Fruit fly (Drosophila melanogaster): ENCODE data around the gene CG17744.

- TF ChIP-seq lola (GFP tag; optimal IDR thresholded peaks at IDR 0.05) = no peak
- no peak for TF ChIP-seq usp (GFP tag; optimal IDR thresholded peaks at IDR 0.05)
- TF ChIP-seq Myc (optimal IDR thresholded peaks at IDR 0.05) = peak; percentile 44
- no peak for TF ChIP-seq br (GFP tag; optimal IDR thresholded peaks at IDR 0.05)
- no peak for TF ChIP-seq Hr78 (GFP tag; optimal IDR thresholded peaks at IDR 0.05)
- TF ChIP-seq pan (optimal IDR thresholded peaks at IDR 0.05) = no peak
- TF ChIP-seq Hr83 (GFP tag; optimal IDR thresholded peaks at IDR 0.05; ENCODE audit: poor library complexity, severe bottlenecking) = no peak
- no peak for TF ChIP-seq Abd-B (GFP tag; optimal IDR thresholded peaks at IDR 0.05)
- no peak for TF ChIP-seq h (GFP tag; optimal IDR thresholded peaks at IDR 0.05)
These were observed 31.2 kb downstream of the CG17744 start for dm6 chr3L:6995364-6995749.
